Fruit fly (Drosophila melanogaster) whole organism, prepupa: ENCODE results near the gene CG33648.

Experiments used
- Blimp-1 ChIP-seq: fragments of 200-800 bp; sonication (Bioruptor generic); optimal IDR thresholded peaks from 3 replicates; lab custom pipeline; 2017; ENCODE audit warnings: missing biosample characterization, missing genetic modification characterization, mild to moderate bottlenecking, moderate library complexity, missing genetic modification reagents
- CG10631 ChIP-seq: fragments of 200-800 bp; sonication (Bioruptor generic); optimal IDR thresholded peaks from 2 replicates; lab custom pipeline; 2016; ENCODE audit warnings: missing biosample characterization, missing genetic modification characterization
- CG10669 ChIP-seq: fragments of 200-800 bp; sonication (Bioruptor generic); optimal IDR thresholded peaks from 3 replicates; lab custom pipeline; 2018; ENCODE audit warnings: missing biosample characterization, mild to moderate bottlenecking, missing genetic modification characterization, moderate library complexity
- CG11294 ChIP-seq: fragments of 200-800 bp; sonication (Bioruptor generic); IDR thresholded peaks from 2 replicates; pipeline ENCODE4 v1.3.6; 2022; ENCODE audit warnings: missing biosample characterization, missing genetic modification characterization
- CG11762 ChIP-seq: fragments of 200-800 bp; sonication (Bioruptor generic); optimal IDR thresholded peaks from 3 replicates; lab custom pipeline; 2016; ENCODE audit warnings: missing biosample characterization, missing genetic modification characterization; ENCODE audit not compliant: insufficient read depth
- CG11902 ChIP-seq: fragments of 200-800 bp; sonication (Bioruptor generic); optimal IDR thresholded peaks from 3 replicates; lab custom pipeline; 2016; ENCODE audit warnings: missing biosample characterization, missing genetic modification characterization
- CG15336 ChIP-seq: fragments of 200-800 bp; sonication (Bioruptor generic); IDR thresholded peaks from 2 replicates; pipeline ENCODE4 v1.3.6; 2022; ENCODE audit warnings: missing biosample characterization, missing genetic modification characterization
- CG16779 ChIP-seq: fragments of 200-800 bp; sonication (Bioruptor generic); optimal IDR thresholded peaks from 3 replicates; lab custom pipeline; 2017; ENCODE audit warnings: missing biosample characterization, mild to moderate bottlenecking, missing genetic modification characterization
- CG3032 ChIP-seq: fragments of 200-800 bp; optimal IDR thresholded peaks from 2 replicates; lab custom pipeline; 2019; ENCODE audit warnings: missing biosample characterization, mild to moderate bottlenecking, missing genetic modification characterization, moderate library complexity
- CG31627 ChIP-seq: fragments of 200-800 bp; sonication (Bioruptor generic); optimal IDR thresholded peaks from 3 replicates; lab custom pipeline; 2016; ENCODE audit warnings: missing biosample characterization, missing genetic modification characterization
- CG32006 ChIP-seq: fragments of 200-800 bp; sonication (Bioruptor generic); optimal IDR thresholded peaks from 3 replicates; lab custom pipeline; 2017; ENCODE audit warnings: missing biosample characterization, mild to moderate bottlenecking, missing genetic modification characterization
- CG34406 ChIP-seq: fragments of 200-800 bp; sonication (Bioruptor generic); optimal IDR thresholded peaks from 3 replicates; lab custom pipeline; 2016; ENCODE audit warnings: missing biosample characterization, missing genetic modification characterization
- CG3919 ChIP-seq: fragments of 200-800 bp; sonication (Bioruptor generic); optimal IDR thresholded peaks from 3 replicates; lab custom pipeline; 2016; ENCODE audit warnings: missing biosample characterization, missing genetic modification characterization
- CG4318 ChIP-seq: fragments of 200-800 bp; sonication (Bioruptor generic); optimal IDR thresholded peaks from 3 replicates; lab custom pipeline; 2017; ENCODE audit warnings: missing biosample characterization, mild to moderate bottlenecking, missing genetic modification characterization
- CG6163 ChIP-seq: fragments of 200-800 bp; sonication (Bioruptor generic); IDR thresholded peaks from 3 replicates; pipeline ENCODE4 v1.3.6; 2022; ENCODE audit warnings: missing biosample characterization, missing genetic modification characterization
- CG6276 ChIP-seq: fragments of 200-800 bp; sonication (Bioruptor generic); optimal IDR thresholded peaks from 2 replicates; lab custom pipeline; 2017; ENCODE audit warnings: missing biosample characterization, mild to moderate bottlenecking, missing genetic modification characterization
- CG6792 ChIP-seq: fragments of 200-800 bp; sonication (Bioruptor generic); optimal IDR thresholded peaks from 3 replicates; lab custom pipeline; 2016; ENCODE audit warnings: missing biosample characterization, missing genetic modification characterization
- CG6808 ChIP-seq: fragments of 200-800 bp; sonication (Bioruptor generic); optimal IDR thresholded peaks from 3 replicates; lab custom pipeline; 2017; ENCODE audit warnings: missing biosample characterization, missing genetic modification characterization, mild to moderate bottlenecking, moderate library complexity, missing genetic modification reagents
- CG6854 ChIP-seq: fragments of 200-800 bp; sonication (Bioruptor generic); optimal IDR thresholded peaks from 2 replicates; lab custom pipeline; 2017; ENCODE audit warnings: missing biosample characterization, mild to moderate bottlenecking, missing genetic modification characterization
- CG7368 ChIP-seq: fragments of 200-800 bp; sonication (Bioruptor generic); optimal IDR thresholded peaks from 3 replicates; lab custom pipeline; 2016; ENCODE audit warnings: missing biosample characterization, missing genetic modification characterization
- CG8119 ChIP-seq: fragments of 200-800 bp; sonication (Bioruptor generic); IDR thresholded peaks from 3 replicates; pipeline ENCODE4 v1.3.6; 2022; ENCODE audit warnings: missing biosample characterization, missing genetic modification characterization
- CG8319 ChIP-seq: fragments of 200-800 bp; sonication (Bioruptor generic); optimal IDR thresholded peaks from 3 replicates; lab custom pipeline; 2016; ENCODE audit warnings: missing biosample characterization, missing genetic modification characterization
- CG8632 ChIP-seq: fragments of 200-800 bp; sonication (Bioruptor generic); optimal IDR thresholded peaks from 3 replicates; lab custom pipeline; 2016; ENCODE audit warnings: missing biosample characterization, missing genetic modification characterization
- CG9139 ChIP-seq: fragments of 200-800 bp; sonication (Bioruptor generic); optimal IDR thresholded peaks from 3 replicates; lab custom pipeline; 2017; ENCODE audit warnings: missing biosample characterization, mild to moderate bottlenecking, missing genetic modification characterization
- Eip75B ChIP-seq: fragments of 200-800 bp; sonication (Bioruptor generic); optimal IDR thresholded peaks from 3 replicates; lab custom pipeline; 2016; ENCODE audit warnings: missing biosample characterization, missing genetic modification characterization
- Eip93F ChIP-seq: fragments of 200-800 bp; sonication (Bioruptor generic); optimal IDR thresholded peaks from 2 replicates; lab custom pipeline; 2016; ENCODE audit warnings: missing biosample characterization, mild to moderate bottlenecking, missing genetic modification characterization
- Ets21C ChIP-seq: fragments of 200-800 bp; sonication (Bioruptor generic); optimal IDR thresholded peaks from 3 replicates; lab custom pipeline; 2016; ENCODE audit warnings: missing biosample characterization, missing genetic modification characterization
- Ets96B ChIP-seq: fragments of 200-800 bp; optimal IDR thresholded peaks from 2 replicates; lab custom pipeline; 2019; ENCODE audit warnings: missing biosample characterization, mild to moderate bottlenecking, missing genetic modification characterization, moderate library complexity
- Gug ChIP-seq: fragments of 200-800 bp; sonication (Bioruptor generic); IDR thresholded peaks from 2 replicates; pipeline ENCODE4 v1.3.6; 2022; ENCODE audit warnings: missing biosample characterization, missing genetic modification characterization
- Hr38 ChIP-seq: sonication (Bioruptor generic); optimal IDR thresholded peaks from 2 replicates; lab custom pipeline; 2016; ENCODE audit warnings: missing biosample characterization, missing genetic modification characterization
- Hr4 ChIP-seq: fragments of 200-800 bp; sonication (Bioruptor generic); optimal IDR thresholded peaks from 3 replicates; lab custom pipeline; 2016; ENCODE audit warnings: missing biosample characterization, missing genetic modification characterization
- Met ChIP-seq: fragments of 200-800 bp; sonication (Bioruptor generic); optimal IDR thresholded peaks from 3 replicates; lab custom pipeline; 2016; ENCODE audit warnings: missing biosample characterization, missing genetic modification characterization
- OdsH ChIP-seq: fragments of 200-800 bp; sonication (Bioruptor generic); optimal IDR thresholded peaks from 3 replicates; lab custom pipeline; 2016; ENCODE audit warnings: missing biosample characterization, missing genetic modification characterization
- Smox ChIP-seq: fragments of 200-800 bp; sonication (Bioruptor generic); optimal IDR thresholded peaks from 3 replicates; lab custom pipeline; 2016; ENCODE audit warnings: missing biosample characterization, missing genetic modification characterization
- Sox102F ChIP-seq: fragments of 200-800 bp; sonication (Bioruptor generic); optimal IDR thresholded peaks from 2 replicates; lab custom pipeline; 2016; ENCODE audit warnings: missing biosample characterization, mild to moderate bottlenecking, missing genetic modification characterization
- Sox14 ChIP-seq: fragments of 200-800 bp; sonication (Bioruptor generic); optimal IDR thresholded peaks from 3 replicates; lab custom pipeline; 2016; ENCODE audit warnings: missing biosample characterization, missing genetic modification characterization
- achi ChIP-seq: fragments of 200-800 bp; sonication (Bioruptor generic); optimal IDR thresholded peaks from 3 replicates; lab custom pipeline; 2016; ENCODE audit warnings: missing biosample characterization, missing genetic modification characterization
- acj6 ChIP-seq: fragments of 200-800 bp; sonication (Bioruptor generic); optimal IDR thresholded peaks from 3 replicates; lab custom pipeline; 2016; ENCODE audit warnings: missing biosample characterization, missing genetic modification characterization
- cyc ChIP-seq: fragments of 200-800 bp; sonication (Bioruptor generic); optimal IDR thresholded peaks from 3 replicates; lab custom pipeline; 2016; ENCODE audit warnings: missing biosample characterization, missing genetic modification characterization
- dac ChIP-seq: fragments of 200-800 bp; sonication (Bioruptor generic); optimal IDR thresholded peaks from 2 replicates; lab custom pipeline; 2017; ENCODE audit warnings: missing biosample characterization, mild to moderate bottlenecking, missing genetic modification characterization
- dsx ChIP-seq: fragments of 200-800 bp; optimal IDR thresholded peaks from 3 replicates; lab custom pipeline; 2019; ENCODE audit warnings: missing biosample characterization, mild to moderate bottlenecking, missing genetic modification characterization, moderate library complexity; ENCODE audit not compliant: poor library complexity, severe bottlenecking
- eg ChIP-seq: fragments of 200-800 bp; sonication (Bioruptor generic); IDR thresholded peaks from 3 replicates; pipeline ENCODE4 v1.3.6; 2022; ENCODE audit warnings: missing biosample characterization, missing genetic modification characterization
- esn ChIP-seq: fragments of 200-800 bp; sonication (Bioruptor generic); optimal IDR thresholded peaks from 2 replicates; lab custom pipeline; 2016; ENCODE audit warnings: missing biosample characterization, mild to moderate bottlenecking, missing genetic modification characterization, moderate library complexity
- fd59A ChIP-seq: fragments of 200-800 bp; sonication (Bioruptor generic); optimal IDR thresholded peaks from 2 replicates; lab custom pipeline; 2017; ENCODE audit warnings: missing biosample characterization, mild to moderate bottlenecking, missing genetic modification characterization, missing genetic modification reagents
- fd85E ChIP-seq: fragments of 200-800 bp; sonication (Bioruptor generic); optimal IDR thresholded peaks from 3 replicates; lab custom pipeline; 2016; ENCODE audit warnings: missing biosample characterization, missing genetic modification characterization
- fkh ChIP-seq: fragments of 200-800 bp; sonication (Bioruptor generic); optimal IDR thresholded peaks from 3 replicates; lab custom pipeline; 2017; ENCODE audit warnings: missing biosample characterization, mild to moderate bottlenecking, missing genetic modification characterization, moderate library complexity
- lz ChIP-seq: fragments of 200-800 bp; sonication (Bioruptor generic); optimal IDR thresholded peaks from 3 replicates; lab custom pipeline; 2016; ENCODE audit warnings: missing biosample characterization, missing genetic modification characterization
- net ChIP-seq: fragments of 200-800 bp; sonication (Bioruptor generic); optimal IDR thresholded peaks from 3 replicates; lab custom pipeline; 2016; ENCODE audit warnings: missing biosample characterization, missing genetic modification characterization
- spab ChIP-seq: fragments of 200-800 bp; sonication (Bioruptor generic); optimal IDR thresholded peaks from 2 replicates; lab custom pipeline; 2017; ENCODE audit warnings: missing biosample characterization, mild to moderate bottlenecking, missing genetic modification characterization, missing genetic modification reagents
- ss ChIP-seq, 2 experiments: fragments of 200-800 bp; sonication (Bioruptor generic); optimal IDR thresholded peaks; 2 replicates in 1 of 2; 3 replicates in 1 of 2; lab custom pipeline; 2017 to 2018; ENCODE audit warnings: mild to moderate bottlenecking in 2 of 2, missing biosample characterization in 2 of 2, missing genetic modification characterization in 2 of 2, moderate library complexity in 1 of 2
- svp ChIP-seq: fragments of 200-800 bp; sonication (Bioruptor generic); peaks from one replicate; lab custom pipeline; 2016; ENCODE audit warnings: missing biosample characterization, missing genetic modification characterization
- topi ChIP-seq: fragments of 200-800 bp; sonication (Bioruptor generic); optimal IDR thresholded peaks from 3 replicates; lab custom pipeline; 2016; ENCODE audit warnings: missing biosample characterization, missing genetic modification characterization
- vri ChIP-seq: fragments of 200-800 bp; sonication (Bioruptor generic); optimal IDR thresholded peaks from 3 replicates; lab custom pipeline; 2016; ENCODE audit warnings: missing biosample characterization, mild to moderate bottlenecking, missing genetic modification characterization

CG33648 gene

DNA sequence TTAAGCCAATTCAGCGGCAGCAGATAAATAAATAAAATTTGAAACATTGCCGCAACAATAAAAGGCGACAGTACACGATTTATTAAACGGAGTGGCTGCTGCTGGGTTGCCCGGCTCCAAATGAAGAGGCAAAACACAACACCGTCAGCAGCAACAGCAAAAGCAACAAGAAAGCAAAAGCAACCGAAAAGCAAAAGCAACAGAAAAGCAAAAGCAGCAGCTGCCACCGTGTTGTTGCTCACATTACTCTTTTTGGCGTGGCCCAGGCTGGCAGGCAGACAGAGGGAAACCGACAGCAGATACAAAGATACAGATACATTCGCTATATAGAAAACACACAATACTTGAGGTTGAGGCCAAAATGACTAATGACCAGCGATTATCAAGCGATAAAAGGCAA, 24.6 kb upstream of the CG33648 start:
- TF ChIP-seq CG32006 (GFP tag; lab: Kevin White, UChicago), result no peak
- no peak for TF ChIP-seq CG11902 (GFP tag; lab: Kevin White, UChicago)
- no peak for TF ChIP-seq CG11762 (GFP tag; lab: Kevin White, UChicago)
- no peak for TF ChIP-seq Eip93F (GFP tag; lab: Kevin White, UChicago)
- TF ChIP-seq CG8632 (GFP tag; lab: Kevin White, UChicago), result no peak
- TF ChIP-seq cyc (GFP tag; lab: Kevin White, UChicago), result no peak
- no peak for TF ChIP-seq CG6163 (GFP tag; lab: Robert Waterston, UW)
- TF ChIP-seq CG10669 (GFP tag; lab: Kevin White, UChicago), result no peak
- no peak for TF ChIP-seq CG34406 (GFP tag; lab: Kevin White, UChicago)
- TF ChIP-seq CG16779 (tag; lab: Kevin White, UChicago), result no peak
- TF ChIP-seq ss (GFP tag; optimal IDR thresholded peaks at IDR 0.05; lab: Kevin White, UChicago), result peak; percentile 15 to 28
- TF ChIP-seq Smox (GFP tag; lab: Kevin White, UChicago), result no peak
- TF ChIP-seq fd59A (GFP tag; lab: Kevin White, UChicago), result no peak
- TF ChIP-seq achi (GFP tag; lab: Kevin White, UChicago), result no peak
- peak; percentile 9 for TF ChIP-seq CG9139 (GFP tag; lab: Kevin White, UChicago)
- TF ChIP-seq spab (GFP tag; lab: Kevin White, UChicago), result no peak
- no peak for TF ChIP-seq svp (GFP tag; lab: Kevin White, UChicago)
- peak; percentile 45; the same call in 1 of the 3 replicates for TF ChIP-seq eg
- TF ChIP-seq acj6 (GFP tag; lab: Kevin White, UChicago), result no peak
- TF ChIP-seq CG3032 (tag; lab: Kevin White, UChicago), result no peak
- no peak for TF ChIP-seq Met (GFP tag; lab: Kevin White, UChicago)
- TF ChIP-seq CG6276, result no peak
- TF ChIP-seq CG6808 (GFP tag; lab: Kevin White, UChicago), result peak; percentile 7
- no peak for TF ChIP-seq Sox102F
- no peak for TF ChIP-seq Hr38
- no peak for TF ChIP-seq Eip75B
- TF ChIP-seq Gug (GFP tag; lab: Robert Waterston, UW), result no peak
- TF ChIP-seq CG8319, result no peak
- TF ChIP-seq Sox14 (GFP tag; lab: Kevin White, UChicago), result no peak
- TF ChIP-seq fkh (GFP tag; lab: Kevin White, UChicago), result no peak
- TF ChIP-seq dac (GFP tag; lab: Kevin White, UChicago), result no peak
- no peak for TF ChIP-seq vri (GFP tag; lab: Kevin White, UChicago)
- TF ChIP-seq esn, result no peak
- no peak for TF ChIP-seq Hr4 (GFP tag; lab: Kevin White, UChicago)
- peak; percentile 65 for TF ChIP-seq CG6854 (GFP tag; lab: Kevin White, UChicago)
- TF ChIP-seq CG6792, result no peak
- peak; percentile 33 for TF ChIP-seq dsx (GFP tag; lab: Kevin White, UChicago)
- TF ChIP-seq OdsH (GFP tag; lab: Kevin White, UChicago), result no peak
- TF ChIP-seq CG15336 (GFP tag; lab: Robert Waterston, UW), result no peak
- TF ChIP-seq CG8119 (GFP tag; lab: Robert Waterston, UW), result no peak
- no peak for TF ChIP-seq CG10631 (GFP tag; lab: Kevin White, UChicago)
- TF ChIP-seq Ets96B (tag; lab: Kevin White, UChicago), result no peak
- TF ChIP-seq fd85E (GFP tag; lab: Kevin White, UChicago), result no peak
- no peak for TF ChIP-seq topi (GFP tag; lab: Kevin White, UChicago)
- TF ChIP-seq Blimp-1 (GFP tag; lab: Kevin White, UChicago), result peak; percentile 61
- no peak for TF ChIP-seq CG4318 (GFP tag; lab: Kevin White, UChicago)
- TF ChIP-seq net, result no peak
- TF ChIP-seq lz (GFP tag; lab: Kevin White, UChicago), result no peak
- TF ChIP-seq CG7368 (GFP tag; lab: Kevin White, UChicago), result no peak
- no peak for TF ChIP-seq CG3919 (GFP tag; lab: Kevin White, UChicago)
- no peak for TF ChIP-seq Ets21C (GFP tag; lab: Kevin White, UChicago)
- TF ChIP-seq CG11294 (GFP tag; lab: Robert Waterston, UW), result no peak
- TF ChIP-seq CG31627, result no peak
